Fruit fly (Drosophila melanogaster): ENCODE measurements around the gene Ir62a.
A peak's percentile ranks its signal among the peaks of the same experiment; 100 is the strongest.

Ir62a gene

dm6 chr3L:1548345-1548970, 17.4 kb upstream of the Ir62a start (continued):
- TF ChIP-seq lbe (GFP tag; optimal IDR thresholded peaks at IDR 0.05) (peak; percentile 76), Ssrp (tag; optimal IDR thresholded peaks at IDR 0.05) (peak; percentile 44), esg (GFP tag; conservative IDR thresholded peaks at IDR 0.05) (peak; percentile 30; the same call in 1 of the 2 replicates), Opbp (GFP tag; IDR thresholded peaks at IDR 0.05; ENCODE audit: partially characterized antibody) (no peak), Spps (tag; optimal IDR thresholded peaks at IDR 0.05) (no peak), CG7372 (GFP tag; IDR thresholded peaks at IDR 0.05) (0 out of 2 replicates have a peak, but pooled peaks have one; percentile 9), CG6175 (GFP tag; IDR thresholded peaks at IDR 0.05) (no peak), Scr (GFP tag; IDR thresholded peaks at IDR 0.05; ENCODE audit: partially characterized antibody) (no peak), Sox100B (GFP tag; optimal IDR thresholded peaks at IDR 0.05) (peak; percentile 74), CG34224 (GFP tag; IDR thresholded peaks at IDR 0.05; ENCODE audit: partially characterized antibody) (no peak), Ravus (GFP tag; IDR thresholded peaks at IDR 0.05) (0 out of 2 replicates have a peak, but pooled peaks have one; percentile 0), cad (GFP tag; optimal IDR thresholded peaks at IDR 0.05) (peak; percentile 33), CG1832 (GFP tag; optimal IDR thresholded peaks at IDR 0.05) (no peak), Oaz (GFP tag; IDR thresholded peaks at IDR 0.05) (0 out of 2 replicates have a peak, but pooled peaks have one; percentile 17), CG12219 (GFP tag; optimal IDR thresholded peaks at IDR 0.05) (no peak), sr (GFP tag; IDR thresholded peaks at IDR 0.05) (no peak), Atf6 (GFP tag; IDR thresholded peaks at IDR 0.05) (peak; percentile 46; the same call in 1 of the 2 replicates), tx (GFP tag; optimal IDR thresholded peaks at IDR 0.05) (peak; percentile 41), Ets65A (GFP tag) (peak; percentile 95), CG7271 (tag; optimal IDR thresholded peaks at IDR 0.05) (no peak), p53 (GFP tag; optimal IDR thresholded peaks at IDR 0.05) (no peak), HLH3B (GFP tag; IDR thresholded peaks at IDR 0.05) (0 out of 2 replicates have a peak, but pooled peaks have one; percentile 37), Rfx (GFP tag; IDR thresholded peaks at IDR 0.05) (peak; percentile 54; the same call in 1 of the 2 replicates), CG30403 (GFP tag; optimal IDR thresholded peaks at IDR 0.05) (peak; percentile 80), dimm (GFP tag; IDR thresholded peaks at IDR 0.05) (no peak), MESR4 (GFP tag; optimal IDR thresholded peaks at IDR 0.05) (no peak), gsb (GFP tag; IDR thresholded peaks at IDR 0.05) (0 out of 2 replicates have a peak, but pooled peaks have one; percentile 5), CG9609 (GFP tag; optimal IDR thresholded peaks at IDR 0.05) (peak; percentile 15), CG4282 (GFP tag; optimal IDR thresholded peaks at IDR 0.05) (no peak), dm (GFP tag; optimal IDR thresholded peaks at IDR 0.05) (no peak), vvl (GFP tag; IDR thresholded peaks at IDR 0.05) (no peak), Max (GFP tag; optimal IDR thresholded peaks at IDR 0.05) (peak; percentile 7), CG11695 (GFP tag; IDR thresholded peaks at IDR 0.05) (0 out of 3 replicates have a peak, but pooled peaks have one; percentile 35), exex (tag; optimal IDR thresholded peaks at IDR 0.05) (peak; percentile 98), CG17802 (tag; optimal IDR thresholded peaks at IDR 0.05) (no peak), CHES-1-like (GFP tag; optimal IDR thresholded peaks at IDR 0.05) (no peak), CG8388 (GFP tag; optimal IDR thresholded peaks at IDR 0.05) (peak; percentile 10), YL-1 (GFP tag; optimal IDR thresholded peaks at IDR 0.05) (no peak), CG31365 (tag; optimal IDR thresholded peaks at IDR 0.05) (no peak), Dbx (GFP tag; IDR thresholded peaks at IDR 0.05) (peak; percentile 43; the same call in 1 of the 3 replicates), CG6854 (GFP tag; optimal IDR thresholded peaks at IDR 0.05) (peak; percentile 41), CG4820 (GFP tag; optimal IDR thresholded peaks at IDR 0.05) (peak; percentile 37), HLH4C (GFP tag; IDR thresholded peaks at IDR 0.05; ENCODE audit: partially characterized antibody) (no peak), schlank (tag; optimal IDR thresholded peaks at IDR 0.05) (no peak), dmrt11E (tag; optimal IDR thresholded peaks at IDR 0.05) (peak; percentile 30), NK7.1 (GFP tag; optimal IDR thresholded peaks at IDR 0.05) (no peak), peb (GFP tag; IDR thresholded peaks at IDR 0.05) (no peak), Antp (GFP tag; optimal IDR thresholded peaks at IDR 0.05) (peak; percentile 16), bsh (GFP tag; optimal IDR thresholded peaks at IDR 0.05) (peak in 1 of 2 experiments; percentile 21), chn (GFP tag; optimal IDR thresholded peaks at IDR 0.05) (no peak)
